Worm (Caenorhabditis elegans): ENCODE measurements around the gene ttr-16.
A peak's percentile ranks its signal among the peaks of the same experiment; 100 is the strongest.

Gene ttr-16

ce11 chrIV:11063962-11064361, at the start of gene ttr-16:
Gene ttr-16 (minus strand): TSS chrIV:11064137.
- TF ChIP-seq zag-1 (tag; optimal IDR thresholded peaks at IDR 0.05) (no peak), ama-1 (optimal IDR thresholded peaks at IDR 0.05) (peak; percentile 55), ceh-28 (tag; optimal IDR thresholded peaks at IDR 0.05) (no peak), pha-4 (tag; optimal IDR thresholded peaks at IDR 0.05) (no peak), egl-5 (tag; optimal IDR thresholded peaks at IDR 0.05) (peak; percentile 63), elt-2 (tag; optimal IDR thresholded peaks at IDR 0.05) (no peak), ztf-11 (tag; optimal IDR thresholded peaks at IDR 0.05) (no peak), skn-1 (tag; optimal IDR thresholded peaks at IDR 0.05) (no peak), ztf-4 (tag; optimal IDR thresholded peaks at IDR 0.05) (no peak), nhr-28 (tag; optimal IDR thresholded peaks at IDR 0.05) (no peak), mml-1 (tag; optimal IDR thresholded peaks at IDR 0.05) (no peak), unc-39 (tag; optimal IDR thresholded peaks at IDR 0.05) (no peak), elt-3 (tag; optimal IDR thresholded peaks at IDR 0.05) (no peak), eor-1 (tag; optimal IDR thresholded peaks at IDR 0.05) (no peak), fkh-10 (GFP tag; optimal IDR thresholded peaks at IDR 0.05) (no peak), nfya-1 (tag; optimal IDR thresholded peaks at IDR 0.05; ENCODE audit: insufficient read depth) (peak; percentile 84), nhr-23 (tag; optimal IDR thresholded peaks at IDR 0.05) (no peak), aly-2 (tag; optimal IDR thresholded peaks at IDR 0.05) (no peak), ceh-16 (tag; optimal IDR thresholded peaks at IDR 0.05) (no peak), nhr-11 (tag; optimal IDR thresholded peaks at IDR 0.05) (no peak), unc-62 (GFP tag; optimal IDR thresholded peaks at IDR 0.05) (no peak), fos-1 (tag; optimal IDR thresholded peaks at IDR 0.05) (no peak), jun-1 (tag; optimal IDR thresholded peaks at IDR 0.05) (no peak)

ce11 chrIV:11112641-11113040, 48.7 kb upstream of the ttr-16 start, which contains the start of gene clc-9:
Gene clc-9 (plus strand): TSS chrIV:11112941.
- TF ChIP-seq nhr-23 (tag; optimal IDR thresholded peaks at IDR 0.05) (no peak), elt-1 (tag; optimal IDR thresholded peaks at IDR 0.05) (no peak), nhr-237 (tag; optimal IDR thresholded peaks at IDR 0.05) (no peak), hmg-11 (tag; optimal IDR thresholded peaks at IDR 0.05) (no peak), lsy-12 (tag; optimal IDR thresholded peaks at IDR 0.05) (no peak), nhr-77 (tag; optimal IDR thresholded peaks at IDR 0.05) (no peak), egl-5 (tag; optimal IDR thresholded peaks at IDR 0.05) (no peak), sea-2 (GFP tag; optimal IDR thresholded peaks at IDR 0.05) (no peak), pqm-1 (tag; optimal IDR thresholded peaks at IDR 0.05) (no peak), unc-39 (tag; optimal IDR thresholded peaks at IDR 0.05) (no peak)

ce11 chrIV:11111898-11112297, 48.0 kb upstream of the ttr-16 start:
- peak; percentile 24 for TF ChIP-seq nfya-1 (tag; optimal IDR thresholded peaks at IDR 0.05; ENCODE audit: insufficient read depth)
- no peak for TF ChIP-seq nhr-11 (tag; optimal IDR thresholded peaks at IDR 0.05)
- peak; percentile 3 for TF ChIP-seq egl-5 (tag; optimal IDR thresholded peaks at IDR 0.05)
- TF ChIP-seq ztf-4 (tag; optimal IDR thresholded peaks at IDR 0.05): no peak
- no peak for TF ChIP-seq eor-1 (tag; optimal IDR thresholded peaks at IDR 0.05)
- TF ChIP-seq mml-1 (tag; optimal IDR thresholded peaks at IDR 0.05): no peak
- TF ChIP-seq nhr-23 (tag; optimal IDR thresholded peaks at IDR 0.05): no peak
- TF ChIP-seq fkh-2 (tag; optimal IDR thresholded peaks at IDR 0.05): no peak

ce11 chrIV:11110995-11111619, 47.2 kb upstream of the ttr-16 start, which contains the start of gene rps-5:
Gene rps-5 (minus strand): TSS chrIV:11111045.
- peak; percentile 40 for TF ChIP-seq lin-39 (tag; optimal IDR thresholded peaks at IDR 0.05)
- TF ChIP-seq ama-1 (optimal IDR thresholded peaks at IDR 0.05): no peak
- TF ChIP-seq zag-1 (tag; optimal IDR thresholded peaks at IDR 0.05): no peak
- no peak for TF ChIP-seq nhr-28 (tag; optimal IDR thresholded peaks at IDR 0.05)
- TF ChIP-seq nhr-12 (tag; optimal IDR thresholded peaks at IDR 0.05): no peak
- no peak for TF ChIP-seq elt-3 (tag; optimal IDR thresholded peaks at IDR 0.05)
- TF ChIP-seq nhr-25 (tag; optimal IDR thresholded peaks at IDR 0.05): peak; percentile 39
- TF ChIP-seq tbx-2 (tag; optimal IDR thresholded peaks at IDR 0.05): no peak
- TF ChIP-seq nhr-23 (tag; optimal IDR thresholded peaks at IDR 0.05): peak; percentile 78
- no peak for TF ChIP-seq nhr-237 (tag; optimal IDR thresholded peaks at IDR 0.05)
- no peak for TF ChIP-seq aly-2 (tag; optimal IDR thresholded peaks at IDR 0.05)
- TF ChIP-seq egl-5 (tag; optimal IDR thresholded peaks at IDR 0.05): no peak
- TF ChIP-seq hmg-11 (tag; optimal IDR thresholded peaks at IDR 0.05): peak; percentile 80
- TF ChIP-seq ZK546.5 (tag; optimal IDR thresholded peaks at IDR 0.05): no peak
- TF ChIP-seq eor-1 (tag; optimal IDR thresholded peaks at IDR 0.05): no peak
- no peak for TF ChIP-seq jun-1 (tag; optimal IDR thresholded peaks at IDR 0.05)
- peak; percentile 91 for TF ChIP-seq nfya-1 (tag; optimal IDR thresholded peaks at IDR 0.05; ENCODE audit: insufficient read depth)
- TF ChIP-seq ceh-9 (tag; optimal IDR thresholded peaks at IDR 0.05): no peak
- TF ChIP-seq ztf-4 (tag; optimal IDR thresholded peaks at IDR 0.05): no peak
- TF ChIP-seq lin-15B (tag; optimal IDR thresholded peaks at IDR 0.05): peak; percentile 67
- TF ChIP-seq snpc-4 (tag; optimal IDR thresholded peaks at IDR 0.05): peak; percentile 16
- no peak for TF ChIP-seq fos-1 (tag; optimal IDR thresholded peaks at IDR 0.05)
- TF ChIP-seq skn-1 (tag; optimal IDR thresholded peaks at IDR 0.05): peak; percentile 8
- peak; percentile 27 for TF ChIP-seq elt-2 (tag; optimal IDR thresholded peaks at IDR 0.05)
- no peak for TF ChIP-seq egl-27 (tag; optimal IDR thresholded peaks at IDR 0.05)
- no peak for TF ChIP-seq mdl-1 (tag; optimal IDR thresholded peaks at IDR 0.05)
- peak; percentile 23 for TF ChIP-seq R02D3.7 (tag; optimal IDR thresholded peaks at IDR 0.05)
- TF ChIP-seq unc-39 (tag; optimal IDR thresholded peaks at IDR 0.05): no peak
- peak; percentile 23 for TF ChIP-seq ceh-28 (tag; optimal IDR thresholded peaks at IDR 0.05)
- TF ChIP-seq unc-62 (GFP tag; optimal IDR thresholded peaks at IDR 0.05): no peak
- no peak for TF ChIP-seq daf-12 (tag; optimal IDR thresholded peaks at IDR 0.05)
- peak; percentile 23 for TF ChIP-seq pqm-1 (tag; optimal IDR thresholded peaks at IDR 0.05)
- no peak for TF ChIP-seq fkh-2 (tag; optimal IDR thresholded peaks at IDR 0.05)
- TF ChIP-seq fkh-10 (GFP tag; optimal IDR thresholded peaks at IDR 0.05): no peak
- TF ChIP-seq elt-1 (tag; optimal IDR thresholded peaks at IDR 0.05): no peak
- peak; percentile 60 for TF ChIP-seq pha-4 (tag; optimal IDR thresholded peaks at IDR 0.05)
